Worm (Caenorhabditis elegans): ENCODE measurements around the gene ZC262.2.
A peak's percentile ranks its signal among the peaks of the same experiment; 100 is the strongest.

- TF ChIP-seq dao-5 (tag; optimal IDR thresholded peaks at IDR 0.05) (no peak), W03F9.2 (tag; optimal IDR thresholded peaks at IDR 0.05) (peak; percentile 80)
Observed at ce11 chrIII:8319100-8319499, 12.8 kb upstream of the ZC262.2 start, which contains the start of gene F10E9.11.

Measured in whole organism, L4/young adult.